Fruit fly (Drosophila melanogaster) whole organism, embryonic: Measurements from ENCODE around the gene pasi2.

ENCODE experiments used
- Ada2b ChIP-seq: fragments of 200-800 bp; sonication (Bioruptor generic); IDR thresholded peaks from 2 replicates; pipeline ENCODE4 v1.3.6; 2022; ENCODE audit warnings: missing biosample characterization, missing genetic modification characterization
- Aef1 ChIP-seq: fragments of 200-800 bp; sonication (Bioruptor generic); IDR thresholded peaks from 3 replicates; pipeline ENCODE4 v1.3.6; 2022; ENCODE audit warnings: missing biosample characterization, missing genetic modification characterization
- Atf-2 ChIP-seq: fragments of 200-800 bp; sonication (Bioruptor generic); optimal IDR thresholded peaks from 2 replicates; lab custom pipeline; 2016; ENCODE audit warnings: missing biosample characterization, missing genetic modification characterization
- B-H2 ChIP-seq: fragments of 200-800 bp; sonication (Bioruptor generic); optimal IDR thresholded peaks from 2 replicates; lab custom pipeline; 2018; ENCODE audit warnings: missing biosample characterization, mild to moderate bottlenecking, missing genetic modification characterization
- CG10543 ChIP-seq: fragments of 200-800 bp; sonication (Bioruptor generic); optimal IDR thresholded peaks from 3 replicates; lab custom pipeline; 2017; ENCODE audit warnings: missing biosample characterization, mild to moderate bottlenecking, missing genetic modification characterization, moderate library complexity
- CG11085 ChIP-seq: fragments of 200-800 bp; sonication (Bioruptor generic); IDR thresholded peaks from 2 replicates; pipeline ENCODE4 v1.3.6; 2022; ENCODE audit warnings: missing biosample characterization, missing genetic modification characterization
- CG11560 ChIP-seq: fragments of 200-800 bp; sonication (Bioruptor generic); IDR thresholded peaks from 3 replicates; pipeline ENCODE4 v1.3.6; 2022; ENCODE audit warnings: missing biosample characterization, missing genetic modification characterization
- CG11723 ChIP-seq: fragments of 200-800 bp; sonication (Bioruptor generic); optimal IDR thresholded peaks from 2 replicates; lab custom pipeline; 2017; ENCODE audit warnings: missing biosample characterization, mild to moderate bottlenecking, missing genetic modification characterization
- CG30403 ChIP-seq: fragments of 200-800 bp; sonication (Bioruptor generic); optimal IDR thresholded peaks from 3 replicates; lab custom pipeline; 2016; ENCODE audit warnings: missing biosample characterization, missing genetic modification characterization
- CG32767 ChIP-seq: fragments of 200-800 bp; sonication (Bioruptor generic); IDR thresholded peaks from 2 replicates; pipeline ENCODE4 v1.3.6; 2022; ENCODE audit warnings: missing biosample characterization, missing genetic modification characterization
- CG33557 ChIP-seq: fragments of 200-800 bp; sonication (Bioruptor generic); optimal IDR thresholded peaks from 2 replicates; lab custom pipeline; 2019; ENCODE audit warnings: missing biosample characterization, mild to moderate bottlenecking, missing genetic modification characterization, moderate library complexity
- CG3847 ChIP-seq: fragments of 200-800 bp; sonication (Bioruptor generic); IDR thresholded peaks from 2 replicates; pipeline ENCODE4 v1.3.6; 2022; ENCODE audit warnings: missing biosample characterization, missing genetic modification characterization
- CG3995 ChIP-seq: fragments of 200-800 bp; sonication (Bioruptor generic); optimal IDR thresholded peaks from 3 replicates; lab custom pipeline; 2016; ENCODE audit warnings: missing biosample characterization, missing genetic modification characterization
- CG4282 ChIP-seq: fragments of 200-800 bp; sonication (Bioruptor generic); optimal IDR thresholded peaks from 2 replicates; lab custom pipeline; 2016; ENCODE audit warnings: missing biosample characterization, missing genetic modification characterization
- CG5180 ChIP-seq: fragments of 200-800 bp; sonication (Bioruptor generic); optimal IDR thresholded peaks from 3 replicates; lab custom pipeline; 2017; ENCODE audit warnings: missing biosample characterization, missing genetic modification characterization, mild to moderate bottlenecking, moderate library complexity, missing genetic modification reagents
- CG6791 ChIP-seq: fragments of 200-800 bp; sonication (Bioruptor generic); IDR thresholded peaks from 3 replicates; pipeline ENCODE4 v1.3.6; 2022; ENCODE audit warnings: missing biosample characterization, missing genetic modification characterization; ENCODE audit not compliant: partially characterized antibody
- CG6813 ChIP-seq: fragments of 200-800 bp; sonication (Bioruptor generic); optimal IDR thresholded peaks from 2 replicates; lab custom pipeline; 2017; ENCODE audit warnings: missing biosample characterization, missing genetic modification characterization, mild to moderate bottlenecking, moderate library complexity, missing genetic modification reagents
- CG7987 ChIP-seq: fragments of 200-800 bp; sonication (Bioruptor generic); optimal IDR thresholded peaks from 2 replicates; lab custom pipeline; 2018; ENCODE audit warnings: missing biosample characterization, mild to moderate bottlenecking, missing genetic modification characterization, moderate library complexity
- CrebB ChIP-seq: fragments of 200-800 bp; sonication (Bioruptor generic); optimal IDR thresholded peaks from 3 replicates; lab custom pipeline; 2018; ENCODE audit warnings: missing biosample characterization, mild to moderate bottlenecking, missing genetic modification characterization
- Ets97D ChIP-seq: fragments of 200-800 bp; sonication (Bioruptor generic); optimal IDR thresholded peaks from 3 replicates; lab custom pipeline; 2016; ENCODE audit warnings: missing biosample characterization, missing genetic modification characterization
- H2.0 ChIP-seq: fragments of 200-800 bp; sonication (Bioruptor generic); IDR thresholded peaks from 2 replicates; pipeline ENCODE4 v1.3.6; 2022; ENCODE audit warnings: missing biosample characterization, missing genetic modification characterization
- Hmx ChIP-seq: fragments of 200-800 bp; sonication (Bioruptor generic); optimal IDR thresholded peaks from 2 replicates; lab custom pipeline; 2016; ENCODE audit warnings: missing biosample characterization, missing genetic modification characterization
- Hr39 ChIP-seq: fragments of >200 bp; optimal IDR thresholded peaks from 2 replicates; lab custom pipeline; 2017
- Hr78 ChIP-seq, 2 experiments: fragments of 200-800 bp in 1 of 2; fragments of >200 bp in 1 of 2; sonication (Bioruptor generic) in 1 of 2; optimal IDR thresholded peaks; 2 replicates each; lab custom pipeline; 2017 to 2019; ENCODE audit warnings: missing biosample characterization in 2 of 2, missing genetic modification characterization in 2 of 2, mild to moderate bottlenecking in 1 of 2, moderate library complexity in 1 of 2
- Jarid2 ChIP-seq: fragments of 200-800 bp; sonication (Bioruptor generic); optimal IDR thresholded peaks from 3 replicates; lab custom pipeline; 2017; ENCODE audit warnings: mild to moderate bottlenecking, missing biosample characterization, missing genetic modification reagents, missing genetic modification characterization
- Lhr ChIP-seq: fragments of 200-800 bp; sonication (Bioruptor generic); optimal IDR thresholded peaks from 3 replicates; lab custom pipeline; 2017; ENCODE audit warnings: mild to moderate bottlenecking, missing biosample characterization, missing genetic modification reagents, missing genetic modification characterization
- Lpt ChIP-seq: fragments of >200 bp; optimal IDR thresholded peaks from 2 replicates; lab custom pipeline; 2018; ENCODE audit warnings: missing biosample characterization, missing genetic modification characterization
- Mes4 ChIP-seq: fragments of 200-800 bp; sonication (Bioruptor generic); optimal IDR thresholded peaks from 2 replicates; lab custom pipeline; 2016; ENCODE audit warnings: missing biosample characterization, missing genetic modification characterization
- NK7.1 ChIP-seq: fragments of 200-800 bp; sonication (Bioruptor generic); optimal IDR thresholded peaks from 3 replicates; lab custom pipeline; 2016; ENCODE audit warnings: missing biosample characterization, missing genetic modification characterization
- Neu2 ChIP-seq: fragments of 200-800 bp; sonication (Bioruptor generic); optimal IDR thresholded peaks from 3 replicates; lab custom pipeline; 2016; ENCODE audit warnings: missing biosample characterization, missing genetic modification characterization, borderline replicate concordance
- Nf-YC ChIP-seq: fragments of 200-800 bp; optimal IDR thresholded peaks from 3 replicates; lab custom pipeline; 2019; ENCODE audit warnings: missing biosample characterization, mild to moderate bottlenecking, missing genetic modification characterization, moderate library complexity
- Poxn ChIP-seq: fragments of 200-800 bp; sonication (Bioruptor generic); IDR thresholded peaks from 2 replicates; pipeline ENCODE4 v1.3.6; 2022; ENCODE audit warnings: missing biosample characterization, missing genetic modification characterization
- Scr ChIP-seq: fragments of 200-800 bp; sonication (Bioruptor generic); IDR thresholded peaks from 2 replicates; pipeline ENCODE4 v1.3.6; 2022; ENCODE audit warnings: missing biosample characterization, missing genetic modification characterization; ENCODE audit not compliant: partially characterized antibody
- Sry-β ChIP-seq: fragments of 200-800 bp; sonication (Bioruptor generic); optimal IDR thresholded peaks from 2 replicates; lab custom pipeline; 2018; ENCODE audit warnings: missing biosample characterization, mild to moderate bottlenecking, missing genetic modification characterization, moderate library complexity
- Sry-δ ChIP-seq: fragments of 200-800 bp; sonication (Bioruptor generic); optimal IDR thresholded peaks from 2 replicates; lab custom pipeline; 2016; ENCODE audit warnings: missing biosample characterization, missing genetic modification characterization
- Vsx1 ChIP-seq: fragments of 200-800 bp; sonication (Bioruptor generic); optimal IDR thresholded peaks from 2 replicates; lab custom pipeline; 2017; ENCODE audit warnings: missing biosample characterization, mild to moderate bottlenecking, missing genetic modification characterization, missing genetic modification reagents
- al ChIP-seq: fragments of 200-800 bp; sonication (Bioruptor generic); IDR thresholded peaks from 2 replicates; pipeline ENCODE4 v1.3.6; 2022; ENCODE audit warnings: missing biosample characterization, missing genetic modification characterization
- amos ChIP-seq: fragments of 200-800 bp; sonication (Bioruptor generic); IDR thresholded peaks from 2 replicates; pipeline ENCODE4 v1.3.6; 2022; ENCODE audit warnings: missing biosample characterization, missing genetic modification characterization; ENCODE audit not compliant: partially characterized antibody
- ara ChIP-seq: fragments of 200-800 bp; sonication (Bioruptor generic); IDR thresholded peaks from 2 replicates; pipeline ENCODE4 v1.3.6; 2022; ENCODE audit warnings: missing biosample characterization, missing genetic modification characterization
- caup ChIP-seq: fragments of 200-800 bp; sonication (Bioruptor generic); optimal IDR thresholded peaks from 3 replicates; lab custom pipeline; 2017; ENCODE audit warnings: missing biosample characterization, mild to moderate bottlenecking, missing genetic modification characterization, moderate library complexity; ENCODE audit not compliant: severe bottlenecking
- danr ChIP-seq: fragments of 200-800 bp; sonication (Bioruptor generic); IDR thresholded peaks from 2 replicates; pipeline ENCODE4 v1.3.6; 2022; ENCODE audit warnings: missing biosample characterization, missing genetic modification characterization
- fd3F ChIP-seq: fragments of 200-800 bp; sonication (Bioruptor generic); optimal IDR thresholded peaks from 2 replicates; lab custom pipeline; 2018; ENCODE audit warnings: missing biosample characterization, mild to moderate bottlenecking, missing genetic modification characterization, moderate library complexity
- fd96Cb ChIP-seq: fragments of 200-800 bp; sonication (Bioruptor generic); optimal IDR thresholded peaks from 2 replicates; lab custom pipeline; 2018; ENCODE audit warnings: missing biosample characterization, mild to moderate bottlenecking, missing genetic modification characterization, moderate library complexity
- gfzf ChIP-seq: fragments of 200-800 bp; sonication (Bioruptor generic); optimal IDR thresholded peaks from 2 replicates; lab custom pipeline; 2016; ENCODE audit warnings: missing biosample characterization, mild to moderate bottlenecking, missing genetic modification characterization, moderate library complexity
- gt ChIP-seq: fragments of 200-800 bp; sonication (Bioruptor generic); IDR thresholded peaks from 2 replicates; pipeline ENCODE4 v1.3.6; 2022; ENCODE audit warnings: missing biosample characterization, missing genetic modification characterization
- kay ChIP-seq: fragments of 200-800 bp; sonication (Bioruptor generic); optimal IDR thresholded peaks from 2 replicates; lab custom pipeline; 2016; ENCODE audit warnings: missing biosample characterization, missing genetic modification characterization
- otp ChIP-seq: fragments of 200-800 bp; sonication (Bioruptor generic); IDR thresholded peaks from 3 replicates; pipeline ENCODE4, ENCODE4 v1.3.6; 2022; ENCODE audit warnings: missing biosample characterization, missing genetic modification characterization
- pzg ChIP-seq: fragments of 200-800 bp; sonication (Bioruptor generic); optimal IDR thresholded peaks from 3 replicates; lab custom pipeline; 2018; ENCODE audit warnings: missing biosample characterization, mild to moderate bottlenecking, missing genetic modification characterization, moderate library complexity
- ttk ChIP-seq: fragments of 200-800 bp; sonication (Bioruptor generic); IDR thresholded peaks from 2 replicates; pipeline ENCODE4 v2.1.2; 2022; ENCODE audit warnings: missing biosample characterization, missing genetic modification characterization

Gene pasi2

DNA sequence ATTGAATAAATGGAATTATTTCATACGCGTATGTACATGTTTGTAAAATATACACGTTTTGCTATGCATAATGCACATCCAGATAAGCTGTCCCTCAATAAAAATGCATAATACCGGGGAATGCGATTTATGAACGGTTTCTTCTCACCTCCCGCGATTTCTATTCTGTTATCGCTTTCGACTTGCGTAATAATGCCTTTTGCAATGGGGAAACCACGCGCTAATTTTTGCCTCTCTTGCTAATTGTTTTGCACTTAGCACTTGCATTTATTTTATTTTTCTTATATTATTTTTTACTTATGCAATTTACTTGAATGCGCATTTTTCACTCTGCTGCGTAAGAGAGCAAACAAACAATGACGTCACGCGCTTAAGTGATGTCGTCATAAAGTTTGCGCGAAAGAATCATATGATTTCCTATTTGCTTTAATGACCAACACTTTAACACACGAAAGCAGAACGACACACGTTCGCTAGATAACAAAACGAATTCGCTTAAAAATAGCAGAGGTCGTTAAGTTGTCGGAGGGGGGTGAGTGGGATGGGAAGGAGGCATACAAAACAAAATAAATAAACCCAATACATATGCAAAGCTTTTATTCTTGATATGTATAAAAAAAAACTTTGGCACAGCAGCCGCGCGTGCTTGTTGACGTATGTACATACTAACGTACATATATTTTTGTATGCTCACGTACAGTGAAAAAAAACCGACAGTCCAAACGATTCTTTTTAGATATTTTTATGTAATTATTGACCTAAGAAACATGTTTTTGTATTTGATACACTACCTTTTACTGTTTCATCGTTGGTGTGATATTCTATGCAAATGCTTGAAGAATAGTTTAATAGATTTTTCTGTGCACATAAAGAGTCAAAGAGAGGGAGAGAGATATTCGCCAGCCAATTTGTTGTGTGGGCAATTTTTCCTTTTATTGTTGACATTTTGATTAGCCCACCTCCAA is 16.7 kb downstream of the pasi2 start (continued):
- TF ChIP-seq Aef1 (GFP tag; lab: Robert Waterston, UW) (no peak), Sry-β (GFP tag; lab: Kevin White, UChicago) (no peak), Hr78 (GFP tag; optimal IDR thresholded peaks at IDR 0.05; lab: Kevin White, UChicago) (no peak), pzg (GFP tag; lab: Kevin White, UChicago) (peak; percentile 3), ttk (GFP tag; lab: Robert Waterston, UW) (no peak), CG4282 (GFP tag; lab: Kevin White, UChicago) (no peak), Lpt (GFP tag; lab: Kevin White, UChicago) (no peak), caup (GFP tag; lab: Kevin White, UChicago) (peak; percentile 85), Atf-2 (GFP tag; lab: Kevin White, UChicago) (peak; percentile 56), Poxn (GFP tag; lab: Robert Waterston, UW) (no peak), Hr39 (lab: Kevin White, UChicago) (no peak), CG7987 (peak; percentile 89), CG11560 (tag; lab: Robert Waterston, UW) (no peak), Vsx1 (peak; percentile 65), Mes4 (GFP tag; lab: Kevin White, UChicago) (no peak), Neu2 (no peak), H2.0 (no peak), ara (no peak), Nf-YC (tag; lab: Kevin White, UChicago) (peak; percentile 16), al (GFP tag; lab: Robert Waterston, UW) (no peak), Jarid2 (GFP tag; lab: Kevin White, UChicago) (no peak), CG30403 (GFP tag; lab: Kevin White, UChicago) (peak; percentile 54), CG3847 (GFP tag; lab: Robert Waterston, UW) (no peak), Sry-δ (GFP tag; lab: Kevin White, UChicago) (peak; percentile 16), CG33557 (no peak), Lhr (GFP tag; lab: Kevin White, UChicago) (no peak), CG3995 (GFP tag; lab: Kevin White, UChicago) (peak; percentile 19), danr (GFP tag; lab: Robert Waterston, UW) (no peak), amos (GFP tag; lab: Robert Waterston, UW) (no peak), Ada2b (no peak), Scr (GFP tag; lab: Robert Waterston, UW) (no peak), fd96Cb (tag; lab: Kevin White, UChicago) (peak; percentile 43), gfzf (GFP tag; lab: Kevin White, UChicago) (no peak), otp (no peak), CG11723 (GFP tag; lab: Kevin White, UChicago) (no peak), NK7.1 (GFP tag; lab: Kevin White, UChicago) (peak; percentile 53), CG6791 (GFP tag; lab: Robert Waterston, UW) (no peak), Hmx (GFP tag; lab: Kevin White, UChicago) (no peak), CG32767 (GFP tag; lab: Robert Waterston, UW) (no peak), gt (GFP tag; lab: Robert Waterston, UW) (no peak), Ets97D (no peak), B-H2 (GFP tag; lab: Kevin White, UChicago) (peak; percentile 84), CG5180 (GFP tag; lab: Kevin White, UChicago) (peak; percentile 23), CrebB (tag; lab: Kevin White, UChicago) (peak; percentile 6), CG10543 (peak; percentile 91), CG11085 (GFP tag; lab: Robert Waterston, UW) (no peak), fd3F (peak; percentile 65), kay (GFP tag; lab: Kevin White, UChicago) (peak; percentile 22), CG6813 (GFP tag; lab: Kevin White, UChicago) (peak; percentile 72)
